Worm (Caenorhabditis elegans) whole organism, dauer: ENCODE results near the gene str-15.

Experiments used
- unc-62 ChIP-seq: sonication (generic microtip); optimal IDR thresholded peaks from 2 replicates; lab custom pipeline; 2017; ENCODE audit warnings: missing biosample characterization, missing genetic modification reagents, missing genetic modification characterization

str-15 gene

ce11 chrV:16460866-16461265 is 2.3 kb upstream of the str-15 start, which contains the start of gene srh-142:
Gene srh-142 (minus strand): TSS chrV:16460966.
- no peak for TF ChIP-seq unc-62 (GFP tag; lab: Kevin White, UChicago)

- TF ChIP-seq unc-62 (GFP tag; lab: Kevin White, UChicago), result no peak
These were observed 763 bp upstream of the str-15 start for ce11 chrV:16459377-16459776.

- TF ChIP-seq unc-62 (GFP tag; lab: Kevin White, UChicago), result no peak
These were observed 3.5 kb downstream of the str-15 start, which contains the start of gene str-14 for ce11 chrV:16455065-16455464. Gene str-14 (minus strand): TSS chrV:16455165.

- TF ChIP-seq unc-62 (GFP tag; lab: Kevin White, UChicago), result no peak
These were observed 10.9 kb downstream of the str-15 start, which contains the start of gene T08G3.13 for ce11 chrV:16447735-16448134. Gene T08G3.13 (plus strand): TSS chrV:16448035.

ce11 chrV:16446191-16446590 is 12.4 kb downstream of the str-15 start:
- TF ChIP-seq unc-62 (GFP tag; lab: Kevin White, UChicago), result no peak

- TF ChIP-seq unc-62 (GFP tag; lab: Kevin White, UChicago), result no peak
These were observed 12.9 kb downstream of the str-15 start, which contains the start of gene T08G3.6 for ce11 chrV:16445676-16446075. Gene T08G3.6 (plus strand): TSS chrV:16445976.

ce11 chrV:16443626-16444025 is 15.0 kb downstream of the str-15 start, which contains the start of gene srh-141:
Gene srh-141 (plus strand): TSS chrV:16443926.
- no peak for TF ChIP-seq unc-62 (GFP tag; lab: Kevin White, UChicago)

ce11 chrV:16437546-16437945 is 21.1 kb downstream of the str-15 start, which contains the start of gene F26D2.15:
Gene F26D2.15 (plus strand): TSS chrV:16437846.
- no peak for TF ChIP-seq unc-62 (GFP tag; lab: Kevin White, UChicago)

- no peak for TF ChIP-seq unc-62 (GFP tag; lab: Kevin White, UChicago)
These were observed 23.1 kb downstream of the str-15 start, which contains the start of the genes F26D2.13 and F26D2.14 for ce11 chrV:16435510-16435909. Gene F26D2.13 (minus strand): TSS chrV:16435610. Gene F26D2.14 (plus strand): TSS chrV:16435855.

- no peak for TF ChIP-seq unc-62 (GFP tag; lab: Kevin White, UChicago)
These were observed 25.1 kb downstream of the str-15 start, which contains the start of gene clec-234 for ce11 chrV:16433471-16433870. Gene clec-234 (minus strand): TSS chrV:16433571.

ce11 chrV:16429940-16430339 is 28.7 kb downstream of the str-15 start, which contains the start of gene str-73:
Gene str-73 (plus strand): TSS chrV:16430240.
- no peak for TF ChIP-seq unc-62 (GFP tag; lab: Kevin White, UChicago)

- no peak for TF ChIP-seq unc-62 (GFP tag; lab: Kevin White, UChicago)
These were observed 29.1 kb downstream of the str-15 start, which contains the start of gene F26D2.10 for ce11 chrV:16429503-16429902. Gene F26D2.10 (minus strand): TSS chrV:16429603.

- TF ChIP-seq unc-62 (GFP tag; lab: Kevin White, UChicago), result no peak
These were observed 34.2 kb downstream of the str-15 start, which contains the start of gene srw-29 for ce11 chrV:16424428-16424827. Gene srw-29 (minus strand): TSS chrV:16424528.

ce11 chrV:16420696-16421095 is 37.9 kb downstream of the str-15 start, which contains the start of gene srw-48:
Gene srw-48 (plus strand): TSS chrV:16420996.
- no peak for TF ChIP-seq unc-62 (GFP tag; lab: Kevin White, UChicago)

ce11 chrV:16419769-16420168 is 38.8 kb downstream of the str-15 start, which contains the start of gene F26D2.16:
Gene F26D2.16 (minus strand): TSS chrV:16419869.
- no peak for TF ChIP-seq unc-62 (GFP tag; lab: Kevin White, UChicago)

- no peak for TF ChIP-seq unc-62 (GFP tag; lab: Kevin White, UChicago)
These were observed 41.6 kb downstream of the str-15 start, which contains the start of gene str-55 for ce11 chrV:16417014-16417413. Gene str-55 (minus strand): TSS chrV:16417114.

ce11 chrV:16410521-16410920 is 48.1 kb downstream of the str-15 start, which contains the start of gene srh-145:
Gene srh-145 (plus strand): TSS chrV:16410713.
- no peak for TF ChIP-seq unc-62 (GFP tag; lab: Kevin White, UChicago)
